Worm (Caenorhabditis elegans) whole organism, L2 larva: Measurements from ENCODE around the gene stc-1.

ENCODE experiments used
- ceh-82 ChIP-seq: fragments of 150-350 bp; optimal IDR thresholded peaks from 2 replicates; lab custom pipeline; 2014; ENCODE audit warnings: missing biosample characterization, missing genetic modification characterization
- egl-27 ChIP-seq: sonication (generic microtip); optimal IDR thresholded peaks from 3 replicates; lab custom pipeline; 2017; ENCODE audit warnings: missing biosample characterization, missing genetic modification reagents, missing genetic modification characterization
- lin-11 ChIP-seq: fragments of 150-350 bp; sonication (generic microtip); optimal IDR thresholded peaks from 2 replicates; lab custom pipeline; 2014; ENCODE audit warnings: missing biosample characterization, missing genetic modification characterization, inconsistent platforms, mixed read lengths
- mab-5 ChIP-seq: fragments of 150-350 bp; optimal IDR thresholded peaks from 2 replicates; lab custom pipeline; 2014; ENCODE audit warnings: missing biosample characterization, missing genetic modification characterization
- nhr-129 ChIP-seq: fragments of 150-350 bp; optimal IDR thresholded peaks from 2 replicates; lab custom pipeline; 2014; ENCODE audit warnings: missing biosample characterization, missing genetic modification characterization

DNA sequence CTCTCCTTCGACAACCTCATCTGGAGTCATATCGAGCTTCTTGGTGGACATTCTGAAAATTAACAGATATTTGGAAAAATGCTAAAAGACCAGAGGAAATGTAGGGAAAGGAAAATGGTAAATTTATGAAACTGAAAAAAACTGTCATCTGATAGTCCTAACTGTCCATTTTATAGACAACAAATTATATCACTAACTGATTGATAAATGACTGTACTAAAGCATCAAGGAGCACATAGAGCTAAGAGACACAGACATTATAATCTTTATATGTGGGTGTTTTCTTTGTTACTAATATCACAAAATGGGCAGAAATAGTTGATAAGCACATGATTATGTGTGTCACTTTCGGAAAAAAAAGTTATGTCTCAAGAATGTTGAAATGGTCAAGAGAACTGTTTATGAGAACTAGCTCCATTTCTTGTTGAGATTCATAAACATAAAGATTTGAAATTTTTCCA, 897 bp upstream of the stc-1 start, which contains the start of gene F54C9.3:
- TF ChIP-seq lin-11 (tag; lab: Kevin White, UChicago), result no peak
- no peak for TF ChIP-seq ceh-82 (tag; lab: Kevin White, UChicago)
- TF ChIP-seq nhr-129, result no peak
- no peak for TF ChIP-seq mab-5 (tag; lab: Kevin White, UChicago)
- no peak for TF ChIP-seq egl-27 (tag; lab: Kevin White, UChicago)
